Worm (Caenorhabditis elegans) whole organism, L2 larva: ENCODE results near the gene lido-4.

Experiments used
- R02D3.7 ChIP-seq: fragments of 150-350 bp; optimal IDR thresholded peaks from 2 replicates; lab custom pipeline; 2014; ENCODE audit warnings: missing biosample characterization, missing genetic modification characterization
- ceh-16 ChIP-seq: fragments of 150-350 bp; optimal IDR thresholded peaks from 2 replicates; lab custom pipeline; 2014; ENCODE audit warnings: missing biosample characterization, missing genetic modification characterization
- egl-27 ChIP-seq: sonication (generic microtip); optimal IDR thresholded peaks from 3 replicates; lab custom pipeline; 2017; ENCODE audit warnings: missing biosample characterization, missing genetic modification reagents, missing genetic modification characterization
- elt-1 ChIP-seq: fragments of 150-350 bp; optimal IDR thresholded peaks from 2 replicates; lab custom pipeline; 2014; ENCODE audit warnings: missing biosample characterization, missing genetic modification characterization
- lin-39 ChIP-seq: fragments of 150-350 bp; optimal IDR thresholded peaks from 2 replicates; lab custom pipeline; 2014; ENCODE audit warnings: missing biosample characterization, missing genetic modification reagents, missing genetic modification characterization
- nhr-11 ChIP-seq: fragments of 150-350 bp; optimal IDR thresholded peaks from 2 replicates; lab custom pipeline; 2014; ENCODE audit warnings: missing biosample characterization, missing genetic modification characterization
- peb-1 ChIP-seq: fragments of 150-350 bp; optimal IDR thresholded peaks from 2 replicates; lab custom pipeline; 2014; ENCODE audit warnings: missing biosample characterization, missing genetic modification characterization
- unc-39 ChIP-seq: fragments of 150-350 bp; optimal IDR thresholded peaks from 2 replicates; lab custom pipeline; 2014; ENCODE audit warnings: missing biosample characterization, missing genetic modification characterization
- unc-62 ChIP-seq: fragments of 150-350 bp; optimal IDR thresholded peaks from 2 replicates; lab custom pipeline; 2014; ENCODE audit warnings: missing biosample characterization, missing genetic modification reagents, missing genetic modification characterization
- zag-1 ChIP-seq: fragments of 150-350 bp; optimal IDR thresholded peaks from 2 replicates; lab custom pipeline; 2014; ENCODE audit warnings: missing biosample characterization, missing genetic modification characterization

DNA sequence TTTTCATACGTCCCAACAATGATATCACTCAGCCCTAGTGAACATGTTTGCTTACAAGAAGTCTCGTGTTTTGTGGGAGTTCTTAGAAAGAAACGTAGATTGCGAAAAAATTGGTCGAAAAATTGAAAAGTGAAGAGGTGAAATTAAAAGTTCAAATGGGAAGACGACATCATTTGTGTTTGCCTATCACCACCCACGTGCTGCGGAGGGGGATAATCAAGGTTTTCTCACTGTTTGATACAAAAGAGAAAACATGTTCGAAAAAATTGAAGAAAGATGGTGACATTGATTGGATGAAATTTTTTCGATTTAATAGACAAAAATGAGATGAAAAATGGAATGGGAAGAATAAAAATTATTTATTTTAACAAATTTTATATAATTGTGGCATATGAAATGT lies 37.1 kb downstream of the lido-4 start:
- no peak for TF ChIP-seq elt-1 (tag; lab: Kevin White, UChicago)
- no peak for TF ChIP-seq unc-62 (GFP tag; lab: Kevin White, UChicago)
- TF ChIP-seq nhr-11 (tag; lab: Kevin White, UChicago) = no peak
- TF ChIP-seq R02D3.7 (tag; lab: Kevin White, UChicago) = no peak
- no peak for TF ChIP-seq ceh-16 (tag; lab: Kevin White, UChicago)
- no peak for TF ChIP-seq peb-1 (tag; lab: Kevin White, UChicago)
- no peak for TF ChIP-seq zag-1 (tag; lab: Kevin White, UChicago)
- no peak for TF ChIP-seq lin-39 (tag; lab: Kevin White, UChicago)
- no peak for TF ChIP-seq unc-39
- TF ChIP-seq egl-27 (tag; lab: Kevin White, UChicago) = no peak
